Worm (Caenorhabditis elegans) whole organism, young adult: ENCODE data around the gene unc-50.

Experiments used
- B0019.2 ChIP-seq: fragments of 200-800 bp; sonication (Bioruptor generic); conservative IDR thresholded peaks from 2 replicates; pipeline ENCODE4 v1.3.6; 2022; ENCODE audit warnings: missing genetic modification reagents, missing genetic modification characterization, missing compliant biosample characterization
- B0035.1 ChIP-seq: sonication (generic microtip); optimal IDR thresholded peaks from 2 replicates; lab custom pipeline; 2016; ENCODE audit warnings: missing genetic modification characterization, mild to moderate bottlenecking, missing compliant biosample characterization, missing genotype, missing genetic modification reagents
- B0261.1 ChIP-seq: sonication (generic microtip); optimal IDR thresholded peaks from 2 replicates; lab custom pipeline; 2016; ENCODE audit warnings: mild to moderate bottlenecking, missing genetic modification characterization, moderate library complexity, missing compliant biosample characterization
- B0336.3 ChIP-seq: fragments of 200-800 bp; sonication (Bioruptor generic); IDR thresholded peaks from 2 replicates; pipeline ENCODE4 v1.3.6; 2022; ENCODE audit warnings: missing genetic modification characterization, missing compliant biosample characterization
- D2030.7 ChIP-seq: fragments of 200-800 bp; sonication (Bioruptor generic); IDR thresholded peaks from 2 replicates; pipeline ENCODE4 v1.3.6; 2022; ENCODE audit warnings: missing genetic modification reagents, missing genetic modification characterization, missing compliant biosample characterization
- F33H1.4 ChIP-seq: fragments of 200-800 bp; sonication (Bioruptor generic); IDR thresholded peaks from 2 replicates; pipeline ENCODE4 v1.3.6; 2022; ENCODE audit warnings: missing genetic modification reagents, missing genetic modification characterization, missing compliant biosample characterization
- F57A8.1 ChIP-seq: fragments of 200-800 bp; sonication (Bioruptor generic); optimal IDR thresholded peaks from 2 replicates; lab custom pipeline; 2018; ENCODE audit warnings: mild to moderate bottlenecking, missing genetic modification characterization, moderate library complexity, missing compliant biosample characterization
- T26A5.8 ChIP-seq: sonication (generic microtip); optimal IDR thresholded peaks from 2 replicates; lab custom pipeline; 2016; ENCODE audit warnings: missing genetic modification characterization, missing compliant biosample characterization
- ZK185.1 ChIP-seq: sonication (generic microtip); optimal IDR thresholded peaks from 2 replicates; lab custom pipeline; 2016; ENCODE audit warnings: mild to moderate bottlenecking, missing genetic modification characterization, missing compliant biosample characterization; ENCODE audit not compliant: poor library complexity, severe bottlenecking
- ama-1 ChIP-seq, 3 experiments: fragments of 150-350 bp in 1 of 3; sonication (generic microtip) in 2 of 3; optimal IDR thresholded peaks; 2 replicates each; lab custom pipeline; 2014 to 2018; ENCODE audit warnings: missing biosample characterization in 2 of 3, missing genetic modification characterization in 2 of 3, missing genetic modification reagents in 2 of 3
- aptf-2 ChIP-seq: fragments of 200-800 bp; sonication (Bioruptor generic); conservative IDR thresholded peaks from 2 replicates; pipeline ENCODE4 v1.3.6; 2022; ENCODE audit warnings: missing genetic modification reagents, missing genetic modification characterization, missing compliant biosample characterization
- attf-5 ChIP-seq: fragments of 200-800 bp; sonication (Bioruptor generic); optimal IDR thresholded peaks from 2 replicates; lab custom pipeline; 2018; ENCODE audit warnings: mild to moderate bottlenecking, missing genetic modification characterization, missing compliant biosample characterization
- cebp-1 ChIP-seq, 2 experiments: fragments of 200-800 bp in 1 of 2; sonication (Bioruptor generic) in 1 of 2; sonication (generic microtip) in 1 of 2; IDR thresholded peaks in 1 of 2; optimal IDR thresholded peaks in 1 of 2; 2 replicates each; pipeline versions ENCODE4 v1.3.6 to Lab custom; 2017 to 2022; ENCODE audit warnings: missing compliant biosample characterization in 2 of 2, missing genetic modification characterization in 2 of 2, mild to moderate bottlenecking in 1 of 2, missing genetic modification reagents in 1 of 2, moderate library complexity in 1 of 2
- ceh-91 ChIP-seq: fragments of 200-800 bp; sonication (Bioruptor generic); IDR thresholded peaks from 2 replicates; pipeline ENCODE4 v1.3.6; 2022; ENCODE audit warnings: missing genetic modification reagents, missing genetic modification characterization, missing compliant biosample characterization
- chd-7 ChIP-seq: sonication (generic microtip); optimal IDR thresholded peaks from 2 replicates; lab custom pipeline; 2016; ENCODE audit warnings: mild to moderate bottlenecking, missing genetic modification characterization, moderate library complexity, missing compliant biosample characterization
- die-1 ChIP-seq: sonication (generic microtip); optimal IDR thresholded peaks from 2 replicates; lab custom pipeline; 2016; ENCODE audit warnings: missing genotype, mild to moderate bottlenecking, missing genetic modification characterization, missing compliant biosample characterization
- dox-1 ChIP-seq: fragments of 200-800 bp; sonication (Bioruptor generic); IDR thresholded peaks from 2 replicates; pipeline ENCODE4 v1.3.6; 2022; ENCODE audit warnings: missing genetic modification reagents, missing genetic modification characterization, missing compliant biosample characterization
- dpl-1 ChIP-seq: fragments of 150-350 bp; optimal IDR thresholded peaks from 2 replicates; lab custom pipeline; 2014; ENCODE audit warnings: missing biosample characterization, missing genetic modification reagents, missing genetic modification characterization
- efl-1 ChIP-seq: fragments of 150-350 bp; optimal IDR thresholded peaks from 2 replicates; lab custom pipeline; 2014; ENCODE audit warnings: missing biosample characterization, missing genetic modification reagents, missing genetic modification characterization
- egl-44 ChIP-seq: fragments of 200-800 bp; sonication (Bioruptor generic); IDR thresholded peaks from 2 replicates; pipeline ENCODE4 v1.3.6; 2022; ENCODE audit warnings: missing genetic modification reagents, missing genetic modification characterization, missing compliant biosample characterization
- fkh-3 ChIP-seq: sonication (generic microtip); optimal IDR thresholded peaks from 2 replicates; lab custom pipeline; 2016; ENCODE audit warnings: mild to moderate bottlenecking, missing genetic modification characterization, missing compliant biosample characterization
- hlh-12 ChIP-seq: sonication (generic microtip); optimal IDR thresholded peaks from 2 replicates; lab custom pipeline; 2016; ENCODE audit warnings: missing genetic modification characterization, missing compliant biosample characterization
- hsf-1 ChIP-seq: fragments of 200-800 bp; sonication (Bioruptor generic); IDR thresholded peaks from 2 replicates; pipeline ENCODE4 v1.3.6; 2022; ENCODE audit warnings: missing genetic modification reagents, missing genetic modification characterization, missing compliant biosample characterization
- lag-1 ChIP-seq: fragments of 200-800 bp; sonication (Bioruptor generic); IDR thresholded peaks from 2 replicates; pipeline ENCODE4 v1.3.6; 2022; ENCODE audit warnings: missing genetic modification reagents, missing genetic modification characterization, missing compliant biosample characterization
- lsl-1 ChIP-seq: fragments of 200-800 bp; sonication (Bioruptor generic); optimal IDR thresholded peaks from 2 replicates; lab custom pipeline; 2018; ENCODE audit warnings: mild to moderate bottlenecking, missing genetic modification characterization, moderate library complexity, missing compliant biosample characterization
- lsy-27 ChIP-seq: sonication (generic microtip); optimal IDR thresholded peaks from 2 replicates; lab custom pipeline; 2017; ENCODE audit warnings: missing genetic modification characterization, mild to moderate bottlenecking, missing compliant biosample characterization, antibody characterized with exemption, missing genotype, borderline replicate concordance; ENCODE audit not compliant: insufficient read depth
- madf-10 ChIP-seq: sonication (generic microtip); optimal IDR thresholded peaks from 2 replicates; lab custom pipeline; 2016; ENCODE audit warnings: mild to moderate bottlenecking, missing genetic modification characterization, missing compliant biosample characterization
- madf-6 ChIP-seq: fragments of 200-800 bp; sonication (Bioruptor generic); IDR thresholded peaks from 2 replicates; pipeline ENCODE4 v1.3.6; 2022; ENCODE audit warnings: missing genetic modification reagents, missing genetic modification characterization, missing compliant biosample characterization
- madf-8 ChIP-seq: fragments of 200-800 bp; sonication (Bioruptor generic); conservative IDR thresholded peaks from 2 replicates; pipeline ENCODE4 v1.3.6; 2022; ENCODE audit warnings: missing genetic modification reagents, missing genetic modification characterization, missing compliant biosample characterization
- nhr-179 ChIP-seq: sonication (generic microtip); optimal IDR thresholded peaks from 2 replicates; lab custom pipeline; 2016; ENCODE audit warnings: mild to moderate bottlenecking, missing genetic modification characterization, missing compliant biosample characterization
- nhr-80 ChIP-seq: sonication (generic microtip); optimal IDR thresholded peaks from 2 replicates; lab custom pipeline; 2016; ENCODE audit warnings: missing genetic modification characterization, missing compliant biosample characterization
- rpc-1 ChIP-seq, 2 experiments: fragments of 150-350 bp in 1 of 2; sonication (generic microtip) in 1 of 2; optimal IDR thresholded peaks; 2 replicates each; lab custom pipeline; 2014 to 2018; ENCODE audit warnings: missing biosample characterization in 1 of 2, missing genetic modification characterization in 1 of 2, missing genetic modification reagents in 1 of 2, missing genotype in 1 of 2
- snpc-1.3 ChIP-seq: sonication (generic microtip); optimal IDR thresholded peaks from 2 replicates; lab custom pipeline; 2017; ENCODE audit warnings: missing genetic modification characterization, mild to moderate bottlenecking, missing compliant biosample characterization, antibody characterized with exemption, moderate library complexity, missing genotype, missing genetic modification reagents; ENCODE audit not compliant: insufficient read depth
- snpc-3.4 ChIP-seq: sonication (generic microtip); optimal IDR thresholded peaks from 2 replicates; lab custom pipeline; 2017; ENCODE audit warnings: missing genetic modification characterization, mild to moderate bottlenecking, missing compliant biosample characterization, antibody characterized with exemption, moderate library complexity, missing genotype, missing genetic modification reagents
- tbx-9 ChIP-seq: sonication (generic microtip); optimal IDR thresholded peaks from 2 replicates; lab custom pipeline; 2016; ENCODE audit warnings: borderline replicate concordance, missing genetic modification characterization, inconsistent platforms, missing compliant biosample characterization
- tlf-1 ChIP-seq: fragments of 200-800 bp; sonication (Bioruptor generic); optimal IDR thresholded peaks from 2 replicates; lab custom pipeline; 2018; ENCODE audit warnings: mild to moderate bottlenecking, missing genetic modification characterization, missing compliant biosample characterization
- xnd-1 ChIP-seq: sonication (generic microtip); optimal IDR thresholded peaks from 2 replicates; lab custom pipeline; 2016; ENCODE audit warnings: missing genotype, missing genetic modification reagents, missing genetic modification characterization, missing compliant biosample characterization
- zfh-2 ChIP-seq: fragments of 200-800 bp; sonication (Bioruptor generic); conservative IDR thresholded peaks from 2 replicates; pipeline ENCODE4 v1.3.6; 2022; ENCODE audit warnings: missing genetic modification reagents, missing genetic modification characterization, missing compliant biosample characterization
- zim-3 ChIP-seq: sonication (generic microtip); optimal IDR thresholded peaks from 2 replicates; lab custom pipeline; 2017; ENCODE audit warnings: mild to moderate bottlenecking, missing genetic modification characterization, moderate library complexity, missing compliant biosample characterization
- ztf-18 ChIP-seq: sonication (generic microtip); optimal IDR thresholded peaks from 2 replicates; lab custom pipeline; 2016; ENCODE audit warnings: missing genotype, mild to moderate bottlenecking, missing genetic modification characterization, missing compliant biosample characterization

The unc-50 gene

DNA sequence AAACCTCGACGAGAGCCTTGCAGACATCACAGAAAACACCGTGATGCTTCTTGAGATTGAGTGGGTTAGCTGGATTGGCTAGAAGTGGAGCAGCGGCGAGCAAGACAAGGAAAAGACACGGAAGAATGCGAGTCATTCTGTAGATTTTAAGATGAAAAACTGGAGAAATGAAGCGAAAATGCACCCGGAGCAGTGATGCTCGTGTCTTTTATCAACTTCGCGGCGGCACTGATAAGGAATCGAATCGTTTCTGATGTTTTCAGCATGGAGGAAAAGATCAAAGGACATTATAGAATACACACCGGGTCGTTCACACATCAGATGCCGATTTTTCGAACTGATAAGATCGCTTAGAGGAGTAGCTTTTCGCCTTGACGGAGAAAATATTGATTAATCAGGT, 37.4 kb upstream of the unc-50 start, which contains the start of gene spp-1 (continued):
- no peak for TF ChIP-seq lag-1 (GFP tag; lab: Robert Waterston, UW)
- TF ChIP-seq rpc-1 (optimal IDR thresholded peaks at IDR 0.05; lab: Kevin White, UChicago), result no peak
- no peak for TF ChIP-seq rpc-1 (tag; optimal IDR thresholded peaks at IDR 0.05; lab: Kevin White, UChicago)
- peak; percentile 76 for TF ChIP-seq nhr-80 (tag; lab: Kevin White, UChicago)
- no peak for TF ChIP-seq aptf-2 (GFP tag; lab: Robert Waterston, UW)
- no peak for TF ChIP-seq T26A5.8 (tag; lab: Kevin White, UChicago)
- peak; percentile 24; the same call in 1 of the 2 replicates for TF ChIP-seq hsf-1 (GFP tag; lab: Robert Waterston, UW)
- TF ChIP-seq snpc-1.3 (tag; lab: Kevin White, UChicago), result no peak
- TF ChIP-seq zim-3 (tag; lab: Kevin White, UChicago), result no peak
- no peak for TF ChIP-seq cebp-1 (GFP tag; IDR thresholded peaks at IDR 0.05; lab: Robert Waterston, UW)
- peak; percentile 33 for TF ChIP-seq cebp-1 (tag; optimal IDR thresholded peaks at IDR 0.05; lab: Kevin White, UChicago)
- no peak for TF ChIP-seq nhr-179
- TF ChIP-seq lsy-27 (tag; lab: Kevin White, UChicago), result no peak
- TF ChIP-seq, all 124 proteins: peak for 9

DNA sequence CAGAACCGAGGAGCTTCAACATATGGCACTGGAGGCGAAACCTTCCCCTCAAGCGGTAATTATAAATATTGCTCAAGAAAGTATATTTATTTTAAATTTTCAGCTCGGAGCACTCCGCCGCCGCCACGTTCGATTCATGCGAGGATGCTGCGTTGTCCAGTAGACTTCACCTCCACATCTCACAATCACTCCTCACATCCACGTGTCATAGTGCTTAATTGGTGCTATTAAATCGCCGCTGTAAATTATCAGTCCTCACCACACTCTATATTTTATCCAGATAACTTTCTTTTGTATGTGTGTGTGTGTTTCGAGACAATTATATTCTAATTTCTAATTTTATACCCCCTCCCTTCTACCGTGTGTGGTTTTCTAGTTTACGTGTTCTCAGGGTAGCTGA, 36.6 kb upstream of the unc-50 start:
- TF ChIP-seq tlf-1 (GFP tag; lab: Kevin White, UChicago), result peak; percentile 29
- peak; percentile 10 for TF ChIP-seq madf-10 (tag; lab: Kevin White, UChicago)
- TF ChIP-seq tbx-9 (tag; lab: Kevin White, UChicago), result no peak
- TF ChIP-seq, all 124 proteins: peak for 2

DNA sequence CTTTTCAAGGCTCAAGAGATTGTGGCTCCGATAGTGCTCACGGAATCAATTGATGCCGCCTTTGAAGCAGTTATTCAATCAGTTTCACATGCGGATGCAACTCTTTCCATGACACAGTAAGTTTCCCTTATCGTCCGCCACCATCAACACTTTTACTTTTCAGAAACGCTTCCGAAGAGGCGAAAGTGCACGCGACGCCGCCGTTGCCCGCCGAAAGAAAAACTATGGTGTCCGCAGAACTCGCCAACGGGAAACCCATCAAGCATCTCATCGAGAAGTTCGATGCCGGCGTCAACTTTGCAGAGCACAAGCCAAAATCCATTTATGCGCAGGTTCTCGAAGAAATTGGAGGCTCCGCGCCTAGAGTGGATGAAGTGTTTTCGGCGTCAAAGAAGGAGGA, 35.5 kb upstream of the unc-50 start:
- 0 out of 2 replicates have a peak, but pooled peaks have one; percentile 54 for TF ChIP-seq zfh-2 (GFP tag; lab: Robert Waterston, UW)
- TF ChIP-seq egl-44, result no peak
- TF ChIP-seq, all 124 proteins: peak for 1

DNA sequence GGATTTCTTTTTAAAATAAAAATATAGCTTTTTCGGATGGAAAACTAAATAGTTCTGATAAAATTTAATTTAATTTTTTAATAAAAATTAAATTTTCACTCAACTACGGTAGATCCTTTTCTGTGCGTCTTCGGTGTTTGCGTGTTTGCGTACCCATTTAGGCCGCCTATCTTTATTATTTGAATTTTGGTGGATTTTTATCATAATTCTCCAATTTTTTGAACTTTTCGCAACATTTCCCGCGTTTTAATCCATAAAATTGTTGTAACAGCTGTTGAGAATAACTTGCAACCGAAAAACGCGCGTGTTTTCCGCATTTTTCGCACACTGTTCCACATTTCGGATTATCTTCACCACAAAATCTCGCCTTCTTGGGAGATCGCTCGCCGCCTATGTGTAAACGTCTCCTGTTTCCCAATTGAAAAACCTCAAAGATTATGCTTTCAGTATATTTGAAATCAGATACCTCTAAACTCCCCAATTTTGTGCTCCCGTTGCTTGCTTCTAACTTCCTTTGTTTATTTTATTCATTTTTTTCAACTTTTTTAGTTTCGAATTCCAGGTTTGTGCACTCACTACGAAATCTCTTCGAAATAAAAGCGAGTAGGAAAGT, 33.7 kb upstream of the unc-50 start, which contains the start of gene T07C4.3:
Gene T07C4.3 (plus strand): TSS at position 563 of the 613 bp plus-strand sequence.
- TF ChIP-seq dox-1, result 0 out of 2 replicates have a peak, but pooled peaks have one; percentile 19
- TF ChIP-seq efl-1 (GFP tag; lab: Kevin White, UChicago), result peak; percentile 70
- TF ChIP-seq die-1 (tag; lab: Kevin White, UChicago), result no peak
- TF ChIP-seq hsf-1 (GFP tag; lab: Robert Waterston, UW), result 0 out of 2 replicates have a peak, but pooled peaks have one; percentile 27
- TF ChIP-seq rpc-1 (optimal IDR thresholded peaks at IDR 0.05; lab: Kevin White, UChicago), result no peak
- no peak for TF ChIP-seq rpc-1 (tag; optimal IDR thresholded peaks at IDR 0.05; lab: Kevin White, UChicago)
- no peak for TF ChIP-seq ztf-18 (tag; lab: Kevin White, UChicago)
- TF ChIP-seq madf-6 (GFP tag; lab: Robert Waterston, UW), result peak; percentile 79
- TF ChIP-seq D2030.7, result peak; percentile 71
- TF ChIP-seq B0261.1 (tag; lab: Kevin White, UChicago), result no peak
- peak; percentile 83 for TF ChIP-seq lsl-1 (GFP tag; lab: Kevin White, UChicago)
- peak; percentile 65 for TF ChIP-seq ceh-91 (GFP tag; lab: Robert Waterston, UW)
- TF ChIP-seq F57A8.1, result no peak
- TF ChIP-seq snpc-3.4 (tag; lab: Kevin White, UChicago), result no peak
- no peak for TF ChIP-seq zim-3 (tag; lab: Kevin White, UChicago)
- peak; percentile 59 for TF ChIP-seq madf-8 (GFP tag; lab: Robert Waterston, UW)
- no peak for TF ChIP-seq hlh-12 (tag; lab: Kevin White, UChicago)
- TF ChIP-seq ZK185.1 (tag; lab: Kevin White, UChicago), result no peak
- no peak for TF ChIP-seq B0336.3 (GFP tag; lab: Robert Waterston, UW)
- TF ChIP-seq attf-5 (GFP tag; lab: Kevin White, UChicago), result no peak
- no peak for TF ChIP-seq B0035.1 (tag; lab: Kevin White, UChicago)
- peak; percentile 63; the same call in 1 of the 2 replicates for TF ChIP-seq B0019.2 (GFP tag; lab: Robert Waterston, UW)
- TF ChIP-seq fkh-3 (tag; lab: Kevin White, UChicago), result no peak
- peak; percentile 28 for TF ChIP-seq xnd-1 (tag; lab: Kevin White, UChicago)
- peak; percentile 49; the same call in 1 of the 2 replicates for TF ChIP-seq F33H1.4 (GFP tag; lab: Robert Waterston, UW)
- TF ChIP-seq chd-7 (tag; lab: Kevin White, UChicago), result no peak
- TF ChIP-seq ama-1 (optimal IDR thresholded peaks at IDR 0.05; lab: Kevin White, UChicago), result no peak
- TF ChIP-seq ama-1 (GFP tag; optimal IDR thresholded peaks at IDR 0.05; lab: Kevin White, UChicago), result no peak
- peak; percentile 32 for TF ChIP-seq dpl-1
